Worm (Caenorhabditis elegans): ENCODE measurements around the gene kbp-3.

The kbp-3 gene

DNA sequence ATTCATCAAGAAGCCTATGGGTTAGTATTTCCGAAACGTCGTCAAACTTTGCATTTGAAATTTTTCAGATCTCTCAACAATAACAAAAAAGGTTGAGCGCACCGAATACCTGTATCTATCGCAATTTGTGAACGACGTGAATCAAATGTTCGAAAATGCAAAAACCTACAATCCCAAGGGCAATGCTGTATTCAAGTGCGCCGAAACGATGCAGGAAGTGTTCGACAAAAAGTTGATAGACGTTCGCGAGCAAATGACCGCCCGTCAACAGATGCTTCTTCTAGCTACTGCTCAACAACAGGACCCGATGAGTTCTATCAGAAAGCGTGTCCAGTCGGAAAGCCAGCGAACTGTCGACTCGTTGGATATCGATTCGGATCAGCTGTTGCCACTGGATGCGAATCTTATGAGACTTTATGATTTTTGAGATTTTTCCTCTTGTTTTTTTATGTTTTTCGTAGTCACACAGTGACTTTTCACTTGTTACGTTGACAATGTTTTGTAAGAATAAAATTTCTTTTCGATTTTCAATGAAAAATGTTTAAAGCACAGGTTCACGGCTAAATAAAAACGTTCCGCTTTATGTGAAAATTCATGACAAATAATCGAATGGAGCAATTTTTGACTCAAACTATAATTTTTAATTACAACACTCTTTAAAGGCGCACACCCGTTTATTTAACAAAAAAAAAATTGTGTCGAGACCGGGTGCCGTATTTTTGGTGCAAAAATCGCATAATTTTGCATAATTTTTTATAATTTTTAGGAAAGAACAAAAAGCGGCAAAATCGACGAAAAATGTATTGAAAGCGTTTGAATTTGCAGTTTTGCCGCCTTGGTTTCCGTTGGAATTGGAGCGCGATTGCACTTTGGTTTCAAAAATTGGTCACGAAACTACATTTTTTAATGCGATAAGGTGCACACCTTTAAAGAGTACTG, 17.7 kb upstream of the kbp-3 start (continued):
- TF ChIP-seq D1046.2 (GFP tag; IDR thresholded peaks at IDR 0.05) (0 out of 2 replicates have a peak, but pooled peaks have one; percentile 9), nhr-77 (tag; optimal IDR thresholded peaks at IDR 0.05) (peak; percentile 68), T26A8.4 (GFP tag; IDR thresholded peaks at IDR 0.05) (peak; percentile 95), ces-1 (GFP tag; optimal IDR thresholded peaks at IDR 0.05) (no peak), R02D3.7 (tag; optimal IDR thresholded peaks at IDR 0.05) (no peak), daf-16 (GFP tag; optimal IDR thresholded peaks at IDR 0.05) (no peak), daf-16 (tag; optimal IDR thresholded peaks at IDR 0.05) (peak; percentile 43), zag-1 (tag; optimal IDR thresholded peaks at IDR 0.05) (no peak), ceh-44 (GFP tag; IDR thresholded peaks at IDR 0.05) (no peak), nhr-11 (tag; optimal IDR thresholded peaks at IDR 0.05) (no peak), saeg-2 (GFP tag; IDR thresholded peaks at IDR 0.05) (peak; percentile 76), lin-1 (GFP tag; IDR thresholded peaks at IDR 0.05) (peak; percentile 54; the same call in 1 of the 2 replicates), ceh-32 (tag; optimal IDR thresholded peaks at IDR 0.05; ENCODE audit: poor library complexity) (no peak), pqm-1 (tag; optimal IDR thresholded peaks at IDR 0.05) (no peak), ZK546.5 (tag; optimal IDR thresholded peaks at IDR 0.05) (no peak), lin-38 (GFP tag; IDR thresholded peaks at IDR 0.05) (peak; percentile 72), unc-39 (tag; optimal IDR thresholded peaks at IDR 0.05) (no peak), lim-7 (GFP tag; IDR thresholded peaks at IDR 0.05) (no peak), Y75B8A.6 (GFP tag; IDR thresholded peaks at IDR 0.05) (no peak), daf-12 (tag; optimal IDR thresholded peaks at IDR 0.05) (no peak), dmd-6 (GFP tag; IDR thresholded peaks at IDR 0.05) (no peak), ztf-7 (tag; optimal IDR thresholded peaks at IDR 0.05) (peak; percentile 56), lsy-2 (tag; optimal IDR thresholded peaks at IDR 0.05) (peak in 1 of 2 experiments; percentile 81), fos-1 (tag; optimal IDR thresholded peaks at IDR 0.05) (no peak), T20F7.1 (GFP tag; optimal IDR thresholded peaks at IDR 0.05) (no peak), mep-1 (tag; optimal IDR thresholded peaks at IDR 0.05) (peak; percentile 51), unc-62 (GFP tag; optimal IDR thresholded peaks at IDR 0.05 in 1 of 2) (no peak), unc-62 (tag; optimal IDR thresholded peaks at IDR 0.05) (no peak), F44E2.7 (GFP tag; IDR thresholded peaks at IDR 0.05) (no peak), pha-4 (GFP tag; IDR thresholded peaks at IDR 0.05) (peak; percentile 75; the same call in 1 of the 2 replicates), pha-4 (tag; optimal IDR thresholded peaks at IDR 0.05) (peak; percentile 68), nhr-10 (tag; optimal IDR thresholded peaks at IDR 0.05) (no peak), nhr-6 (tag; optimal IDR thresholded peaks at IDR 0.05) (peak; percentile 17), nhr-28 (tag; optimal IDR thresholded peaks at IDR 0.05) (no peak), ceh-62 (tag; optimal IDR thresholded peaks at IDR 0.05) (no peak), dpl-1 (GFP tag; optimal IDR thresholded peaks at IDR 0.05) (peak; percentile 31), nhr-48 (tag; optimal IDR thresholded peaks at IDR 0.05) (peak; percentile 27), ctbp-1 (GFP tag; IDR thresholded peaks at IDR 0.05) (0 out of 2 replicates have a peak, but pooled peaks have one; percentile 62), hlh-30 (tag; optimal IDR thresholded peaks at IDR 0.05; ENCODE audit: insufficient read depth) (peak; percentile 61), nhr-111 (GFP tag; optimal IDR thresholded peaks at IDR 0.05) (no peak), skn-1 (tag; optimal IDR thresholded peaks at IDR 0.05) (no peak), cey-2 (tag; optimal IDR thresholded peaks at IDR 0.05; ENCODE audit: borderline replicate concordance, insufficient read depth) (no peak), madf-5 (GFP tag; IDR thresholded peaks at IDR 0.05) (peak in 1 of 2 experiments; percentile 4; a peak in 1 of 4 replicates), zip-11 (GFP tag; IDR thresholded peaks at IDR 0.05) (0 out of 2 replicates have a peak, but pooled peaks have one; percentile 5), mxl-2 (GFP tag; conservative IDR thresholded peaks at IDR 0.05) (no peak), spr-1 (tag; optimal IDR thresholded peaks at IDR 0.05) (peak; percentile 52), tra-1 (GFP tag; IDR thresholded peaks at IDR 0.05) (no peak), jun-1 (tag; optimal IDR thresholded peaks at IDR 0.05) (no peak), egl-27 (tag; optimal IDR thresholded peaks at IDR 0.05) (no peak), egl-43 (GFP tag; IDR thresholded peaks at IDR 0.05) (peak; percentile 52), aha-1 (tag) (peak; percentile 80)

Measured in whole organism, L4 larva.